Worm (Caenorhabditis elegans): ENCODE measurements around the gene npr-18.

ce11 chrX:9668554-9668953, 22.0 kb upstream of the npr-18 start, which contains the start of gene T14B1.1:
- no peak for TF ChIP-seq W03F9.2 (tag; optimal IDR thresholded peaks at IDR 0.05)
- no peak for TF ChIP-seq dao-5 (tag; optimal IDR thresholded peaks at IDR 0.05)
- peak; percentile 18 for TF ChIP-seq him-1 (tag; optimal IDR thresholded peaks at IDR 0.05)
